Worm (Caenorhabditis elegans): ENCODE results near the gene str-63.

ce11 chrV:3394694-3395240, 43.4 kb downstream of the str-63 start, which contains the start of gene T20D4.15:
- TF ChIP-seq egl-27 (tag; optimal IDR thresholded peaks at IDR 0.05) = no peak
- no peak for TF ChIP-seq jun-1 (tag; optimal IDR thresholded peaks at IDR 0.05)
- no peak for TF ChIP-seq tag-97 (GFP tag; IDR thresholded peaks at IDR 0.05)
- no peak for TF ChIP-seq lin-15B (tag; optimal IDR thresholded peaks at IDR 0.05)
- no peak for TF ChIP-seq ctbp-1 (GFP tag; IDR thresholded peaks at IDR 0.05)
- no peak for TF ChIP-seq nhr-77 (tag; optimal IDR thresholded peaks at IDR 0.05)
- no peak for TF ChIP-seq zag-1 (tag; optimal IDR thresholded peaks at IDR 0.05)
- no peak for TF ChIP-seq nhr-41 (GFP tag; IDR thresholded peaks at IDR 0.05)
- TF ChIP-seq madf-9 (GFP tag; conservative IDR thresholded peaks at IDR 0.05) = no peak
- no peak for TF ChIP-seq hif-1 (tag; optimal IDR thresholded peaks at IDR 0.05)
- no peak for TF ChIP-seq spr-1 (tag; optimal IDR thresholded peaks at IDR 0.05)
